Fruit fly (Drosophila melanogaster): ENCODE data around the gene CG7824.

The CG7824 gene

dm6 chr3R:29859763-29860162 is 1.0 kb upstream of the CG7824 start (continued):
- TF ChIP-seq tll (GFP tag; optimal IDR thresholded peaks at IDR 0.05), result no peak
- no peak for TF ChIP-seq lov (optimal IDR thresholded peaks at IDR 0.05)
- no peak for TF ChIP-seq lov (GFP tag; IDR thresholded peaks at IDR 0.05)
- peak; percentile 72 for TF ChIP-seq gfzf (GFP tag; optimal IDR thresholded peaks at IDR 0.05)
- TF ChIP-seq eyg (GFP tag; optimal IDR thresholded peaks at IDR 0.05), result no peak
- TF ChIP-seq Blimp-1 (GFP tag; optimal IDR thresholded peaks at IDR 0.05), result peak; percentile 3
- TF ChIP-seq CG17186 (GFP tag; optimal IDR thresholded peaks at IDR 0.05), result peak; percentile 62
- peak; percentile 9 for TF ChIP-seq CG13775 (GFP tag; optimal IDR thresholded peaks at IDR 0.05)
- TF ChIP-seq jing (GFP tag; optimal IDR thresholded peaks at IDR 0.05), result no peak
- TF ChIP-seq CG10267 (tag; optimal IDR thresholded peaks at IDR 0.05), result peak; percentile 33
- TF ChIP-seq CG17328 (GFP tag; IDR thresholded peaks at IDR 0.05), result no peak
- peak; percentile 28; the same call in 1 of the 3 replicates for TF ChIP-seq ase (GFP tag; IDR thresholded peaks at IDR 0.05)
- no peak for TF ChIP-seq cg (GFP tag; optimal IDR thresholded peaks at IDR 0.05)
- TF ChIP-seq Hand (GFP tag; optimal IDR thresholded peaks at IDR 0.05), result no peak
- TF ChIP-seq Sox102F (GFP tag; optimal IDR thresholded peaks at IDR 0.05), result no peak
- TF ChIP-seq CG9797 (GFP tag; optimal IDR thresholded peaks at IDR 0.05), result peak; percentile 65
- TF ChIP-seq CG7963 (GFP tag; IDR thresholded peaks at IDR 0.05; ENCODE audit: partially characterized antibody), result no peak; the same call in 2 of the 3 replicates
- no peak for TF ChIP-seq aop (GFP tag; IDR thresholded peaks at IDR 0.05)
- TF ChIP-seq gcm2 (GFP tag; optimal IDR thresholded peaks at IDR 0.05), result no peak
- TF ChIP-seq Sox100B (GFP tag; optimal IDR thresholded peaks at IDR 0.05), result no peak
- TF ChIP-seq CG8359 (GFP tag; optimal IDR thresholded peaks at IDR 0.05; ENCODE audit: borderline replicate concordance), result no peak
- TF ChIP-seq Mrtf (GFP tag; IDR thresholded peaks at IDR 0.05), result peak; percentile 50; the same call in 1 of the 3 replicates
- TF ChIP-seq crc (GFP tag; optimal IDR thresholded peaks at IDR 0.05), result no peak
- TF ChIP-seq shn (GFP tag; optimal IDR thresholded peaks at IDR 0.05), result no peak
- peak; percentile 59 for TF ChIP-seq CG17829 (tag; optimal IDR thresholded peaks at IDR 0.05)
- TF ChIP-seq org-1 (GFP tag; optimal IDR thresholded peaks at IDR 0.05), result no peak
- TF ChIP-seq CG32532 (GFP tag; IDR thresholded peaks at IDR 0.05), result peak; percentile 69
- peak; percentile 23; the same call in 1 of the 2 replicates for TF ChIP-seq dati (GFP tag; IDR thresholded peaks at IDR 0.05)
- TF ChIP-seq Ssrp (tag; optimal IDR thresholded peaks at IDR 0.05), result peak; percentile 35
- peak; percentile 28 for TF ChIP-seq CG12219 (GFP tag; optimal IDR thresholded peaks at IDR 0.05)
- TF ChIP-seq CG3163 (GFP tag; optimal IDR thresholded peaks at IDR 0.05), result no peak
- no peak for TF ChIP-seq CG6854 (GFP tag; optimal IDR thresholded peaks at IDR 0.05)
- no peak for TF ChIP-seq Neu2 (GFP tag; optimal IDR thresholded peaks at IDR 0.05; ENCODE audit: borderline replicate concordance)
- peak; percentile 75 for TF ChIP-seq vvl (GFP tag; IDR thresholded peaks at IDR 0.05)
- TF ChIP-seq HmgD (GFP tag; optimal IDR thresholded peaks at IDR 0.05), result no peak
- TF ChIP-seq trh (GFP tag; optimal IDR thresholded peaks at IDR 0.05), result no peak
- TF ChIP-seq slbo (GFP tag; IDR thresholded peaks at IDR 0.05), result peak; percentile 83
- TF ChIP-seq al (GFP tag; IDR thresholded peaks at IDR 0.05), result no peak
- peak; percentile 16 for TF ChIP-seq nerfin-1 (tag; optimal IDR thresholded peaks at IDR 0.05)
- TF ChIP-seq CG31388 (GFP tag; optimal IDR thresholded peaks at IDR 0.05), result no peak
- TF ChIP-seq CG7928 (GFP tag; optimal IDR thresholded peaks at IDR 0.05), result peak; percentile 4
- TF ChIP-seq scrt (GFP tag; optimal IDR thresholded peaks at IDR 0.05), result no peak
- peak; percentile 54 for TF ChIP-seq CG2116 (GFP tag; optimal IDR thresholded peaks at IDR 0.05)
- TF ChIP-seq knrl (GFP tag; IDR thresholded peaks at IDR 0.05; ENCODE audit: partially characterized antibody), result no peak
- no peak for TF ChIP-seq CG12769 (tag; optimal IDR thresholded peaks at IDR 0.05)
- TF ChIP-seq sisA (GFP tag; IDR thresholded peaks at IDR 0.05), result no peak
- no peak for TF ChIP-seq kah (GFP tag; optimal IDR thresholded peaks at IDR 0.05)
- peak; percentile 56 for TF ChIP-seq YL-1 (GFP tag; optimal IDR thresholded peaks at IDR 0.05)
- no peak for TF ChIP-seq Ravus (GFP tag; IDR thresholded peaks at IDR 0.05)
- TF ChIP-seq CG34376 (GFP tag; optimal IDR thresholded peaks at IDR 0.05), result peak; percentile 64
- TF ChIP-seq sd (tag; optimal IDR thresholded peaks at IDR 0.05), result peak; percentile 27
